Worm (Caenorhabditis elegans): ENCODE measurements around the gene Y62H9A.1.

DNA sequence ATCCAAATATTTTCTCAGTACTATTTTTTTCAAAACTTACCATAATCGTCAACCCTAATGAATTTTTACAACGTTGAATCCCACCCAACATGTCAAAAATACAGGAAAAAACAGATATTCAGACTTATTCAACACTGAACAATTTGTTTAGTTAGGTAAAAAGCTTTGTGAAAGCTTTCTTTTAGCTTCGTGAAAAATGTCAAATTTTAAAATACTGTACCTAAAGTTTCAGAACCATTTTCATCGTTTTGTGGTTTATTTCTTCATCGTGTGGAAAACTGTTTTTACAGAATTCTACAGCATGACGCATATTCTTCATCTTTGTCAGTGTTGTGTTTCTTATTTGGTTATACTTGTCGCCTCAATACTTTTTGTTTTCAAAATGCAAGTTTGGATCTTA lies 24.8 kb upstream of the Y62H9A.1 start, which contains the start of gene F54F7.14:
- TF ChIP-seq nhr-11 (tag; optimal IDR thresholded peaks at IDR 0.05) (no peak), fos-1 (tag; optimal IDR thresholded peaks at IDR 0.05) (no peak), unc-39 (tag; optimal IDR thresholded peaks at IDR 0.05) (no peak), lin-39 (tag; optimal IDR thresholded peaks at IDR 0.05) (no peak), nfya-1 (tag; optimal IDR thresholded peaks at IDR 0.05; ENCODE audit: insufficient read depth) (no peak), pqm-1 (tag; optimal IDR thresholded peaks at IDR 0.05) (no peak), nhr-237 (tag; optimal IDR thresholded peaks at IDR 0.05) (no peak), unc-62 (GFP tag; optimal IDR thresholded peaks at IDR 0.05) (no peak), nhr-67 (tag; optimal IDR thresholded peaks at IDR 0.05) (no peak), elt-2 (tag; optimal IDR thresholded peaks at IDR 0.05) (no peak), ama-1 (optimal IDR thresholded peaks at IDR 0.05) (no peak), ceh-28 (tag; optimal IDR thresholded peaks at IDR 0.05) (no peak), egl-27 (tag; optimal IDR thresholded peaks at IDR 0.05) (no peak)
